Fruit fly (Drosophila melanogaster) whole organism, embryonic: ENCODE results near the gene Arpc1.

ENCODE experiments used
- Abd-B ChIP-seq: fragments of 200-800 bp; sonication (Bioruptor generic); optimal IDR thresholded peaks from 2 replicates; lab custom pipeline; 2018; ENCODE audit warnings: missing biosample characterization, mild to moderate bottlenecking, missing genetic modification characterization, moderate library complexity
- Asciz ChIP-seq: fragments of 200-800 bp; sonication (Bioruptor generic); optimal IDR thresholded peaks from 2 replicates; lab custom pipeline; 2017; ENCODE audit warnings: missing biosample characterization, mild to moderate bottlenecking, missing genetic modification characterization, missing genetic modification reagents
- CG10209 ChIP-seq: fragments of 200-800 bp; sonication (Bioruptor generic); optimal IDR thresholded peaks from 3 replicates; lab custom pipeline; 2017; ENCODE audit warnings: missing biosample characterization, mild to moderate bottlenecking, missing genetic modification characterization, missing genetic modification reagents
- CG1024 ChIP-seq: fragments of 200-800 bp; sonication (Bioruptor generic); IDR thresholded peaks from 2 replicates; pipeline ENCODE4 v1.3.6; 2022; ENCODE audit warnings: missing biosample characterization, missing genetic modification characterization
- CG10979 ChIP-seq: fragments of 200-800 bp; sonication (Bioruptor generic); optimal IDR thresholded peaks from 2 replicates; lab custom pipeline; 2018; ENCODE audit warnings: missing biosample characterization, mild to moderate bottlenecking, missing genetic modification characterization, moderate library complexity
- CG11093 ChIP-seq: fragments of 200-800 bp; sonication (Bioruptor generic); IDR thresholded peaks from 3 replicates; pipeline ENCODE4 v1.3.6; 2022; ENCODE audit warnings: missing biosample characterization, missing genetic modification characterization
- CG11398 ChIP-seq: fragments of 200-800 bp; sonication (Bioruptor generic); optimal IDR thresholded peaks from 2 replicates; lab custom pipeline; 2016; ENCODE audit warnings: missing biosample characterization, missing genetic modification characterization
- CG11456 ChIP-seq: fragments of 200-800 bp; sonication (Bioruptor generic); IDR thresholded peaks from 3 replicates; pipeline ENCODE4 v1.3.6; 2022; ENCODE audit warnings: missing biosample characterization, missing genetic modification characterization
- CG11504 ChIP-seq: fragments of 200-800 bp; sonication (Bioruptor generic); optimal IDR thresholded peaks from 3 replicates; lab custom pipeline; 2019; ENCODE audit warnings: missing biosample characterization, mild to moderate bottlenecking, missing genetic modification characterization, moderate library complexity
- CG12391 ChIP-seq: fragments of 200-800 bp; sonication (Bioruptor generic); optimal IDR thresholded peaks from 3 replicates; lab custom pipeline; 2018; ENCODE audit warnings: missing biosample characterization, mild to moderate bottlenecking, missing genetic modification characterization, moderate library complexity
- CG12769 ChIP-seq: fragments of 200-800 bp; sonication (Bioruptor generic); optimal IDR thresholded peaks from 2 replicates; lab custom pipeline; 2019; ENCODE audit warnings: missing biosample characterization, mild to moderate bottlenecking, missing genetic modification characterization, moderate library complexity
- CG13894 ChIP-seq: fragments of 200-800 bp; sonication (Bioruptor generic); optimal IDR thresholded peaks from 3 replicates; lab custom pipeline; 2018; ENCODE audit warnings: missing biosample characterization, mild to moderate bottlenecking, missing genetic modification characterization, moderate library complexity
- CG14050 ChIP-seq: fragments of 200-800 bp; sonication (Bioruptor generic); IDR thresholded peaks from 3 replicates; pipeline ENCODE4 v1.3.6; 2022; ENCODE audit warnings: missing biosample characterization, missing genetic modification characterization
- CG15011 ChIP-seq: fragments of 200-800 bp; sonication (Bioruptor generic); optimal IDR thresholded peaks from 3 replicates; lab custom pipeline; 2018; ENCODE audit warnings: missing biosample characterization, mild to moderate bottlenecking, missing genetic modification characterization
- CG16813 ChIP-seq: fragments of 200-800 bp; sonication (Bioruptor generic); IDR thresholded peaks from 3 replicates; pipeline ENCODE4 v1.3.6; 2022; ENCODE audit warnings: missing biosample characterization, missing genetic modification characterization; ENCODE audit not compliant: partially characterized antibody
- CG17385 ChIP-seq: fragments of 200-800 bp; sonication (Bioruptor generic); optimal IDR thresholded peaks from 3 replicates; lab custom pipeline; 2018; ENCODE audit warnings: missing biosample characterization, mild to moderate bottlenecking, missing genetic modification characterization
- CG17612 ChIP-seq: fragments of 200-800 bp; sonication (Bioruptor generic); IDR thresholded peaks from 2 replicates; pipeline ENCODE4 v1.3.6; 2022; ENCODE audit warnings: missing biosample characterization, missing genetic modification characterization
- CG17829 ChIP-seq: fragments of 200-800 bp; optimal IDR thresholded peaks from 2 replicates; lab custom pipeline; 2019; ENCODE audit warnings: missing biosample characterization, mild to moderate bottlenecking, missing genetic modification characterization, moderate library complexity
- CG18619 ChIP-seq: fragments of 200-800 bp; sonication (Bioruptor generic); optimal IDR thresholded peaks from 3 replicates; lab custom pipeline; 2017; ENCODE audit warnings: missing biosample characterization, mild to moderate bottlenecking, missing genetic modification characterization
- CG2712 ChIP-seq: fragments of 200-800 bp; optimal IDR thresholded peaks from 3 replicates; lab custom pipeline; 2019; ENCODE audit warnings: missing biosample characterization, mild to moderate bottlenecking, missing genetic modification characterization, moderate library complexity
- CG2875 ChIP-seq: fragments of 200-800 bp; sonication (Bioruptor generic); optimal IDR thresholded peaks from 2 replicates; lab custom pipeline; 2017; ENCODE audit warnings: missing biosample characterization, mild to moderate bottlenecking, missing genetic modification characterization, missing genetic modification reagents
- CG2889 ChIP-seq: fragments of 200-800 bp; sonication (Bioruptor generic); IDR thresholded peaks from 3 replicates; pipeline ENCODE4 v1.3.6; 2022; ENCODE audit warnings: missing biosample characterization, missing genetic modification characterization
- CG30403 ChIP-seq: fragments of 200-800 bp; sonication (Bioruptor generic); optimal IDR thresholded peaks from 3 replicates; lab custom pipeline; 2016; ENCODE audit warnings: missing biosample characterization, missing genetic modification characterization
- CG31224 ChIP-seq: fragments of 200-800 bp; sonication (Bioruptor generic); IDR thresholded peaks from 2 replicates; pipeline ENCODE4 v1.3.6; 2022; ENCODE audit warnings: missing biosample characterization, missing genetic modification characterization
- CG31388 ChIP-seq: fragments of 200-800 bp; sonication (Bioruptor generic); optimal IDR thresholded peaks from 2 replicates; lab custom pipeline; 2016; ENCODE audit warnings: missing biosample characterization, missing genetic modification characterization
- CG3726 ChIP-seq: fragments of 200-800 bp; sonication (Bioruptor generic); IDR thresholded peaks from 3 replicates; pipeline ENCODE4, ENCODE4 v1.3.6; 2022; ENCODE audit warnings: missing biosample characterization, missing genetic modification characterization
- CG4730 ChIP-seq: fragments of 200-800 bp; sonication (Bioruptor generic); IDR thresholded peaks from 2 replicates; pipeline ENCODE4 v1.3.6; 2022; ENCODE audit warnings: missing biosample characterization, missing genetic modification characterization
- CG5245 ChIP-seq: fragments of 200-800 bp; sonication (Bioruptor generic); optimal IDR thresholded peaks from 3 replicates; lab custom pipeline; 2016; ENCODE audit warnings: missing biosample characterization, missing genetic modification characterization
- CG6254 ChIP-seq: fragments of 200-800 bp; sonication (Bioruptor generic); optimal IDR thresholded peaks from 3 replicates; lab custom pipeline; 2017; ENCODE audit warnings: mild to moderate bottlenecking, missing biosample characterization, missing genetic modification reagents, missing genetic modification characterization
- CG7928 ChIP-seq: fragments of 200-800 bp; sonication (Bioruptor generic); optimal IDR thresholded peaks from 2 replicates; lab custom pipeline; 2017; ENCODE audit warnings: missing biosample characterization, mild to moderate bottlenecking, missing genetic modification characterization
- CG8944 ChIP-seq: fragments of 200-800 bp; sonication (Bioruptor generic); optimal IDR thresholded peaks from 3 replicates; lab custom pipeline; 2016; ENCODE audit warnings: missing biosample characterization, missing genetic modification characterization
- Ets97D ChIP-seq: fragments of 200-800 bp; sonication (Bioruptor generic); optimal IDR thresholded peaks from 3 replicates; lab custom pipeline; 2016; ENCODE audit warnings: missing biosample characterization, missing genetic modification characterization
- Nf-YB ChIP-seq: fragments of 200-800 bp; sonication (Bioruptor generic); optimal IDR thresholded peaks from 3 replicates; lab custom pipeline; 2019; ENCODE audit warnings: missing biosample characterization, mild to moderate bottlenecking, missing genetic modification characterization, moderate library complexity
- Optix ChIP-seq: fragments of 200-800 bp; sonication (Bioruptor generic); IDR thresholded peaks from 3 replicates; pipeline ENCODE4 v1.3.6; 2022; ENCODE audit warnings: missing biosample characterization, missing genetic modification characterization
- Sox102F ChIP-seq: fragments of 200-800 bp; sonication (Bioruptor generic); optimal IDR thresholded peaks from 2 replicates; lab custom pipeline; 2018; ENCODE audit warnings: missing biosample characterization, mild to moderate bottlenecking, missing genetic modification characterization, moderate library complexity
- Xbp1 ChIP-seq: fragments of 200-800 bp; sonication (Bioruptor generic); optimal IDR thresholded peaks from 3 replicates; lab custom pipeline; 2016; ENCODE audit warnings: missing biosample characterization, mild to moderate bottlenecking, missing genetic modification characterization
- bbx ChIP-seq: fragments of 200-800 bp; sonication (Bioruptor generic); IDR thresholded peaks from 2 replicates; pipeline ENCODE4 v1.3.6; 2022; ENCODE audit warnings: missing biosample characterization, missing genetic modification characterization; ENCODE audit not compliant: partially characterized antibody
- bcd ChIP-seq: fragments of 200-800 bp; sonication (Bioruptor generic); optimal IDR thresholded peaks from 2 replicates; lab custom pipeline; 2017; ENCODE audit warnings: missing biosample characterization, mild to moderate bottlenecking, missing genetic modification characterization
- dan ChIP-seq: fragments of 200-800 bp; sonication (Bioruptor generic); IDR thresholded peaks from 2 replicates; pipeline ENCODE4 v1.3.6; 2022; ENCODE audit warnings: missing biosample characterization, missing genetic modification characterization
- gcm ChIP-seq: fragments of 200-800 bp; sonication (Bioruptor generic); optimal IDR thresholded peaks from 2 replicates; lab custom pipeline; 2019; ENCODE audit warnings: missing biosample characterization, mild to moderate bottlenecking, missing genetic modification characterization, moderate library complexity
- kah ChIP-seq: fragments of 200-800 bp; sonication (Bioruptor generic); optimal IDR thresholded peaks from 2 replicates; lab custom pipeline; 2018; ENCODE audit warnings: missing biosample characterization, mild to moderate bottlenecking, missing genetic modification characterization
- lola ChIP-seq, 3 experiments: fragments of >200 bp in 2 of 3; fragments of 200-800 bp in 1 of 3; sonication (Bioruptor generic) in 1 of 3; optimal IDR thresholded peaks; 2 replicates each; lab custom pipeline; 2017 to 2019; ENCODE audit warnings: missing biosample characterization in 3 of 3, missing genetic modification characterization in 3 of 3, mild to moderate bottlenecking in 1 of 3, moderate library complexity in 1 of 3
- sc ChIP-seq, 3 experiments: fragments of >200 bp in 2 of 3; fragments of 200-800 bp in 1 of 3; sonication (Bioruptor generic) in 1 of 3; optimal IDR thresholded peaks; 2 replicates in 2 of 3; 3 replicates in 1 of 3; lab custom pipeline; 2017; ENCODE audit warnings: mild to moderate bottlenecking in 1 of 3, missing biosample characterization in 1 of 3, missing genetic modification characterization in 1 of 3, missing genetic modification reagents in 1 of 3
- slou ChIP-seq: fragments of 200-800 bp; sonication (Bioruptor generic); optimal IDR thresholded peaks from 3 replicates; lab custom pipeline; 2016; ENCODE audit warnings: missing biosample characterization, missing genetic modification characterization
- slp2 ChIP-seq: fragments of 200-800 bp; sonication (Bioruptor generic); optimal IDR thresholded peaks from 2 replicates; lab custom pipeline; 2016; ENCODE audit warnings: missing biosample characterization, missing genetic modification characterization
- tio ChIP-seq: fragments of 200-800 bp; sonication (Bioruptor generic); optimal IDR thresholded peaks from 2 replicates; lab custom pipeline; 2017; ENCODE audit warnings: missing biosample characterization, missing genetic modification characterization, inconsistent platforms
- twi ChIP-seq: fragments of 200-800 bp; optimal IDR thresholded peaks from 2 replicates; lab custom pipeline; 2019; ENCODE audit warnings: missing biosample characterization, mild to moderate bottlenecking, missing genetic modification characterization, moderate library complexity
- vfl ChIP-seq: fragments of 200-800 bp; sonication (Bioruptor generic); optimal IDR thresholded peaks from 2 replicates; lab custom pipeline; 2016; ENCODE audit warnings: missing biosample characterization, missing genetic modification characterization
- wdn ChIP-seq: fragments of 200-800 bp; sonication (Bioruptor generic); IDR thresholded peaks from 2 replicates; pipeline ENCODE4 v1.3.6; 2022; ENCODE audit warnings: missing biosample characterization, missing genetic modification characterization
- z ChIP-seq: fragments of 200-800 bp; sonication (Bioruptor generic); IDR thresholded peaks from 3 replicates; pipeline ENCODE4 v1.3.6; 2022; ENCODE audit warnings: missing biosample characterization, missing genetic modification characterization

Gene Arpc1

dm6 chr2L:13876698-13877097 is 47.2 kb upstream of the Arpc1 start (continued):
- peak; percentile 35 for TF ChIP-seq CG17829 (tag; lab: Kevin White, UChicago)
- TF ChIP-seq CG2712 (tag; lab: Kevin White, UChicago), result peak; percentile 62
- TF ChIP-seq CG16813, result no peak
- no peak for TF ChIP-seq CG7928
- TF ChIP-seq CG17385, result peak; percentile 12
- TF ChIP-seq Nf-YB (GFP tag; lab: Kevin White, UChicago), result peak; percentile 17
- TF ChIP-seq sc (optimal IDR thresholded peaks at IDR 0.05; lab: Kevin White, UChicago), result no peak
- peak; percentile 35 for TF ChIP-seq sc (GFP tag; optimal IDR thresholded peaks at IDR 0.05; lab: Kevin White, UChicago)
- peak; percentile 20 for TF ChIP-seq CG18619 (GFP tag; lab: Kevin White, UChicago)
- no peak for TF ChIP-seq bbx
- TF ChIP-seq CG6254 (GFP tag; lab: Kevin White, UChicago), result peak; percentile 36
- no peak for TF ChIP-seq kah
- peak; percentile 50 for TF ChIP-seq CG12391 (tag; lab: Kevin White, UChicago)
- no peak for TF ChIP-seq CG15011 (GFP tag; lab: Kevin White, UChicago)
- no peak for TF ChIP-seq CG11456
- peak; percentile 41 for TF ChIP-seq Asciz (GFP tag; lab: Kevin White, UChicago)
- TF ChIP-seq vfl (GFP tag; lab: Kevin White, UChicago), result no peak
- TF ChIP-seq gcm (GFP tag; lab: Kevin White, UChicago), result peak; percentile 25
- no peak for TF ChIP-seq CG2889 (GFP tag; lab: Robert Waterston, UW)
- TF ChIP-seq dan (GFP tag; lab: Robert Waterston, UW), result no peak
- no peak for TF ChIP-seq CG1024 (GFP tag; lab: Robert Waterston, UW)
- TF ChIP-seq tio (GFP tag; lab: Kevin White, UChicago), result peak; percentile 29
- TF ChIP-seq CG17612 (GFP tag; lab: Robert Waterston, UW), result no peak
- TF ChIP-seq slp2 (GFP tag; lab: Kevin White, UChicago), result no peak
- TF ChIP-seq twi (tag; lab: Kevin White, UChicago), result peak; percentile 18
- TF ChIP-seq CG10979 (tag; lab: Kevin White, UChicago), result peak; percentile 57
- TF ChIP-seq Optix (GFP tag; lab: Robert Waterston, UW), result no peak
- peak; percentile 11 for TF ChIP-seq CG2875 (GFP tag; lab: Kevin White, UChicago)
- TF ChIP-seq bcd (GFP tag; lab: Kevin White, UChicago), result peak; percentile 34
- peak; percentile 36 for TF ChIP-seq CG30403 (GFP tag; lab: Kevin White, UChicago)
- no peak for TF ChIP-seq CG31388 (GFP tag; lab: Kevin White, UChicago)
- no peak for TF ChIP-seq CG12769 (tag; lab: Kevin White, UChicago)
- peak; percentile 14 for TF ChIP-seq slou (GFP tag; lab: Kevin White, UChicago)
- TF ChIP-seq CG31224 (GFP tag; lab: Robert Waterston, UW), result no peak
- TF ChIP-seq CG4730 (GFP tag; lab: Robert Waterston, UW), result no peak
- peak; percentile 35 for TF ChIP-seq CG10209 (GFP tag; lab: Kevin White, UChicago)
- TF ChIP-seq CG8944 (GFP tag; lab: Kevin White, UChicago), result no peak
- no peak for TF ChIP-seq CG14050 (GFP tag; lab: Robert Waterston, UW)
- no peak for TF ChIP-seq CG11398 (GFP tag; lab: Kevin White, UChicago)
- no peak for TF ChIP-seq z (GFP tag; lab: Robert Waterston, UW)
- peak in 1 of 3 experiments; percentile 75 for TF ChIP-seq lola (GFP tag; optimal IDR thresholded peaks at IDR 0.05; lab: Kevin White, UChicago)
- TF ChIP-seq CG5245 (GFP tag; lab: Kevin White, UChicago), result peak; percentile 35
- TF ChIP-seq CG11093 (GFP tag; lab: Robert Waterston, UW), result no peak
- TF ChIP-seq Ets97D (GFP tag; lab: Kevin White, UChicago), result no peak
- no peak for TF ChIP-seq CG3726 (GFP tag; lab: Robert Waterston, UW)
- TF ChIP-seq Xbp1 (GFP tag; lab: Kevin White, UChicago), result peak; percentile 25
- no peak for TF ChIP-seq CG13894
- peak; percentile 73 for TF ChIP-seq CG11504 (tag; lab: Kevin White, UChicago)
- TF ChIP-seq Sox102F, result peak; percentile 41
- TF ChIP-seq Abd-B (GFP tag; lab: Kevin White, UChicago), result peak; percentile 3
- TF ChIP-seq wdn (GFP tag; lab: Robert Waterston, UW), result no peak
